Worm (Caenorhabditis elegans): ENCODE measurements around the gene esyt-2.

DNA sequence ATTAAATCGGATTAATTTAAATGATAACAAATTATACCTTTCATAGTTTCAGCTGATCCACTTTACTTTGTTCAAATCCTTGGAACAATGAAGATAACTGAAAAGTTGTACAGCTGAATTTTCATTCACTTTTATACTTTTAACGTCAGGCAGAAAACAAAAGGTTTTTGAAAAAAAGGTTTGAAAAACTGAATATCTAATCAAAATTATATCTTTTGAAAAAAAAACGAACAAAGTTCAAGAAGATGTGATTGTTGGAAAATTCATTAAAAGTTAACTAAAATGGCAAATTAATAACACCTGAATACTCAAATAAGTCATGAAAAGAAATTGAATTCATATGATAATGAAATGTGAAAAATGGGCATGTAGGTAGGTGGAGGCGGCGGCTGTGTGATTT is 5.9 kb upstream of the esyt-2 start, which contains the start of gene T12A2.21:
- TF ChIP-seq snpc-4 (tag; optimal IDR thresholded peaks at IDR 0.05) = no peak
- no peak for TF ChIP-seq ces-1 (GFP tag; optimal IDR thresholded peaks at IDR 0.05)
- TF ChIP-seq cnd-1 (tag; optimal IDR thresholded peaks at IDR 0.05) = no peak
- no peak for TF ChIP-seq bed-3 (GFP tag; optimal IDR thresholded peaks at IDR 0.05)
- TF ChIP-seq ceh-83 (GFP tag; optimal IDR thresholded peaks at IDR 0.05) = no peak
